Worm (Caenorhabditis elegans) whole organism, midembryonic: ENCODE data around the gene egl-20.

Source experiments
- T22C8.4 ChIP-seq: fragments of 200-800 bp; sonication (Bioruptor generic); IDR thresholded peaks from 2 replicates; pipeline ENCODE4 v1.3.6; 2022; ENCODE audit warnings: missing genetic modification characterization, missing compliant biosample characterization
- cog-1 ChIP-seq: sonication (generic microtip); optimal IDR thresholded peaks from 2 replicates; lab custom pipeline; 2016; ENCODE audit warnings: missing genetic modification characterization, missing compliant biosample characterization
- flt-1 ChIP-seq: fragments of 200-800 bp; sonication (Bioruptor generic); IDR thresholded peaks from 2 replicates; pipeline ENCODE4 v1.3.6; 2022; ENCODE audit warnings: missing genetic modification characterization, missing compliant biosample characterization
- klf-2 ChIP-seq: fragments of 200-800 bp; sonication (Bioruptor generic); conservative IDR thresholded peaks from 2 replicates; pipeline ENCODE4 v1.3.6; 2022; ENCODE audit warnings: missing genetic modification reagents, missing genetic modification characterization, missing compliant biosample characterization
- med-1 ChIP-seq: sonication (generic microtip); optimal IDR thresholded peaks from 2 replicates; lab custom pipeline; 2017; ENCODE audit warnings: missing genetic modification characterization, mild to moderate bottlenecking, missing compliant biosample characterization, antibody characterized with exemption, missing genetic modification reagents; ENCODE audit not compliant: insufficient read depth
- ref-1 ChIP-seq: fragments of 200-800 bp; sonication (Bioruptor generic); conservative IDR thresholded peaks from 2 replicates; pipeline ENCODE4 v1.3.6; 2022; ENCODE audit warnings: missing genetic modification reagents, missing genetic modification characterization, missing compliant biosample characterization
- tab-1 ChIP-seq: fragments of 200-800 bp; sonication (Bioruptor generic); IDR thresholded peaks from 2 replicates; pipeline ENCODE4 v1.3.6; 2022; ENCODE audit warnings: missing genetic modification characterization, missing compliant biosample characterization
- ztf-23 ChIP-seq: fragments of 200-800 bp; sonication (Bioruptor generic); IDR thresholded peaks from 2 replicates; pipeline ENCODE4 v1.3.6; 2022; ENCODE audit warnings: missing genetic modification reagents, missing genetic modification characterization, missing compliant biosample characterization
- ztf-29 ChIP-seq: fragments of 200-800 bp; sonication (Bioruptor generic); IDR thresholded peaks from 2 replicates; pipeline ENCODE4 v1.3.6; 2022; ENCODE audit warnings: missing genetic modification reagents, missing genetic modification characterization, missing compliant biosample characterization

The egl-20 gene

DNA sequence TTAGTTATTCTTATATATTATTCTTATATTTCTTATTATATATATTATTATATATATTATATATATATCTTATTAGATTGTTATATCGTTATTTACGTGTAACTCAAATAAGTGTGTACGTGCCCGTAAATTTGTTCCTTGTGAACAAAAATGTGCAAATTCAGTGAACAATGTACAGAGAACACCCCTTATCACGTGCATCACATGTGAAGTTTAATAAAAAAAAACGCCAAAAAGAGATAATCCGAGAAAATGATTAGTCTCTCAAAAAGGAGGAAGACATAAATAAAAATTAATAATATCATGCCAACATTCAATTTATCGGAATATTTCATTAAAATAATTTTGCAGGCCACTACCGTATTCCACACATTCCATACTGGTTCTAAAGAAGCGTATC is 15.7 kb downstream of the egl-20 start:
- no peak for TF ChIP-seq klf-2 (GFP tag; lab: Robert Waterston, UW)

DNA sequence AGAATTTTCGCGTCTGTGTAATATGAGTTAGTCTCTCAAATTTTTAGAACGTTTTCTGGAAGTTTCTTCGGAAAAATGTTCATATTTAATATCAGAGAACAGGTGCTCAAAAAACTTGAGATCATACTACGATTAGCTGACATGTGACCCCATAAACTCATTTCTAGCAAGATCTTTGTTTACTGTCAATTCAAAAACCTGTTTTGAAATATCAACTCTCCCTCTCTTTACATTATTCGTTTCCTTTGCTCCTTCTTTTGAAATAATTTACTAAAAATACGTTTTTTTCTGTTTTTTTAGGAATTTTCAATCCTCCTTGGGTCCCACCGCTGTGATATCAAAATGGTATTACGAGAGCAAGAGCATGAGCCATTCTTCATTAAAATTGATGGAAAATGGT is 16.2 kb downstream of the egl-20 start, which contains the start of gene fat-4:
TSS of gene fat-4 (plus strand) at position 301 of the 400 bp plus-strand sequence.
- no peak for TF ChIP-seq flt-1 (GFP tag; lab: Robert Waterston, UW)
- no peak for TF ChIP-seq klf-2 (GFP tag; lab: Robert Waterston, UW)
- no peak for TF ChIP-seq ref-1 (GFP tag; lab: Robert Waterston, UW)
- TF ChIP-seq ztf-29, result no peak
- TF ChIP-seq ztf-23 (GFP tag; lab: Robert Waterston, UW), result no peak
- TF ChIP-seq cog-1 (tag; lab: Kevin White, UChicago), result no peak
- no peak for TF ChIP-seq tab-1 (GFP tag; lab: Robert Waterston, UW)
- no peak for TF ChIP-seq T22C8.4 (GFP tag; lab: Robert Waterston, UW)
- no peak for TF ChIP-seq med-1

DNA sequence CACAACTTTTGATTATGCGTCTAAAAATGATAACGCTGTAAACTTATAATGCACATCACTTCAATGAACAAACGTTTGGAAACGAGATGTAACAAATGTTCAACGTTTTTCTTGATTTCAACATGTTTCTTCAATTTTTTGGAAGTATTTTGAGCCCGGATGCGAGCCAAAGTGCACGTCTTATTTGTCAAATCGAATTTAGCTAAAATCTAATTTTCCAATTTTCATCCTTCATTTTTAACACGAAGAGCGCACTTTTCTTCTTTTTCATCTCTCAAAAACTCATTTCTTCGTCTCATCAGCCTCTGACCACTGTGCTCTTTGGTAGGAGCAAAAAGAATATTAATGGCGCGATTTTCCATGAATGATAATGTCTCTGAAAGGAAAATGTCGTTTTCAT is 17.0 kb downstream of the egl-20 start:
- TF ChIP-seq ztf-23 (GFP tag; lab: Robert Waterston, UW), result no peak
- TF ChIP-seq klf-2 (GFP tag; lab: Robert Waterston, UW), result no peak
- no peak for TF ChIP-seq tab-1 (GFP tag; lab: Robert Waterston, UW)
- TF ChIP-seq cog-1 (tag; lab: Kevin White, UChicago), result no peak
- no peak for TF ChIP-seq T22C8.4 (GFP tag; lab: Robert Waterston, UW)
- TF ChIP-seq med-1, result no peak
- no peak for TF ChIP-seq flt-1 (GFP tag; lab: Robert Waterston, UW)
- no peak for TF ChIP-seq ztf-29
- TF ChIP-seq ref-1 (GFP tag; lab: Robert Waterston, UW), result no peak

DNA sequence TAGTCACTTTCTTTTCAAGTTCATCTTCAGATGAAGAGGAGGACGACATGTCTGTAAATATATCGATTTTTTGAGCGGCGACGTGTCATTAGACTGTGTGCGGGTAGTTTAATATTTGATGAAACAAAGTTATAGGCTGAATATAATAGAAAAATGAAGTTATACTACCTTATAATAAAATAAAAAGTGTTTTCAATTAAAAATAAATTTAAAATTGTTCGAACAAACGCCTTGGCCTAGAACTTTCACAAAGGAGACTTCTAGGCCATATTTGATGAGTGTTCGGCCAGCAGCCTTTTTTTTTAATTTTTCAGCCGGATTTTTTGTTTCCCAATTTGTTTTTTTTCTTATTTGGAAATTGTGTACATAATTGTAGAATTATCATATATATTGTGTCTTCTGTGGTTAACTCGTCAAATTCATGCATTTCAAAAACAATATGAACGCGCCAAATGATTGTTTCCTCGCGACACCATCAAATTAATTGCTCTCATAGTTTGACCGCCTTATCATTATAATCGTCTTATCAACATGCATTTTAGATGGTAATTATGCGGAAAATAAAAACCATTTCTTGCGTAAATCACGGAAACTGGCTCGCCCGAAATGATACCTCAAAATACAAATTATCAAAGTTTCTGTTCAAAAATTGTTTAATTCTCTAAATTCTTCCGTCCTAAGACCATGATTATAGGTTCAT is 17.9 kb downstream of the egl-20 start, which contains the start of gene T13F2.2:
TSS of gene T13F2.2 (minus strand) at position 51 of the 700 bp plus-strand sequence.
- TF ChIP-seq cog-1 (tag; lab: Kevin White, UChicago), result no peak
- TF ChIP-seq tab-1 (GFP tag; lab: Robert Waterston, UW), result no peak
- no peak for TF ChIP-seq ztf-23 (GFP tag; lab: Robert Waterston, UW)
- TF ChIP-seq med-1, result no peak
- no peak for TF ChIP-seq klf-2 (GFP tag; lab: Robert Waterston, UW)
- TF ChIP-seq flt-1 (GFP tag; lab: Robert Waterston, UW), result no peak
- TF ChIP-seq T22C8.4 (GFP tag; lab: Robert Waterston, UW), result no peak
- no peak for TF ChIP-seq ztf-29
- TF ChIP-seq ref-1 (GFP tag; lab: Robert Waterston, UW), result no peak

DNA sequence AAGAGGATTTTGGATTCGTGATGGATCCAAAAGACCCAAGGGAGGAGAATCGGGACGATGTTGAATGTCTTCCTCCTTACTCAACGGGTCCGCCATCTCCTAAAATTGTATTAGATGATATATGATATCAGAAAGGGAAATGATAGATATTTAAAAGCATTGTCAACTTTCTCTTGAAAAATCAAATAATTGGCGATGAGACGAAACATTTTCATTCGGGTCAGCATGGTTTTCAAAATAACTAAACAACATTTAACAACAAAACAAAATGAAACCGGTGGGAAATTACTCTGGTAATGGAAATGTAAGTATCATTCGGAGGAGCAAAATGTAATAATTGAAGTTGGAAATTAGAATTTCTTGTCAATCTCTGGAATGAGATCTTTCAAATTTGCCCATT is 18.8 kb downstream of the egl-20 start, which contains the start of gene pis-1:
TSS of gene pis-1 (minus strand) at position 101 of the 400 bp plus-strand sequence.
- TF ChIP-seq cog-1 (tag; lab: Kevin White, UChicago) (no peak), T22C8.4 (GFP tag; lab: Robert Waterston, UW) (no peak), flt-1 (GFP tag; lab: Robert Waterston, UW) (no peak), ztf-23 (GFP tag; lab: Robert Waterston, UW) (no peak), med-1 (no peak), tab-1 (GFP tag; lab: Robert Waterston, UW) (no peak)

DNA sequence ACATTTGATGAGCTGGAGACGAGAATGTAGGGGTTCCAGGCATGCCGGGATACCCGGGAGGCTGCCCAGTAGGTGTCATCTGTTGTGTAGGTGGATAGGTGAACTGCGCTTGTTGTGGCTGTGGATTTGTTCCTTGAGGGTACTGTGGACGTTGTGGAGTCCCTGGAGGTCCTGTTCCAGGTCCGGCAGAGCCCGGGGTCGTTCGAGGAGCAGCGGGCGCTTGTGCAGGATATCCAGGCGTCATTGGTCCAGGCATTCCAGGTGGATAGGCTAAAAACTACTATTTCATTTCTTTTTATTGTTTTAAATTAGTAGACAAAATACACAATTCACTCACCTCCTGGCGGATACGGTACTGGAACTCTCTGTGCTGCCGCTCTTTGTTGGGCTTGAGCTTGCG is 20.1 kb downstream of the egl-20 start:
- TF ChIP-seq ztf-29, result no peak
- no peak for TF ChIP-seq flt-1 (GFP tag; lab: Robert Waterston, UW)
- TF ChIP-seq cog-1 (tag; lab: Kevin White, UChicago), result no peak
- TF ChIP-seq med-1, result no peak
- TF ChIP-seq ztf-23 (GFP tag; lab: Robert Waterston, UW), result no peak
- no peak for TF ChIP-seq T22C8.4 (GFP tag; lab: Robert Waterston, UW)

DNA sequence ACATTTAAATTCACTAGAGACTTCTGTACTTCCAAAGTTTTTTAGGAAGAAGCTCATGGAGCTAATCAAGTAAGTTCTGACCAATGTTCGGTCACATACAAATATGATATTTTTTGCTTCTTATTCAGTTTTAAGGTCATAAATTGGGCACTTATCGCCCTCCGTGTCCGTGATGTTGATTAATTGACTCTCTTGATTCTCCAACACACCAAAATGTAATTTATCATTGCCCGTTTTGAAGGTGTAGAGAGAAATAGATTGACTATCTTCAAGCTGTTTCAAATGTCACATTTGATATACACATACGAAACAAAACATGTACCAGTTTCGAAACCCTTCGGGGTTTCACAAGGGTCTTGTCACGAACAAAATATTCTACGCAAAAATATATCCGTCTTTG is 24.6 kb downstream of the egl-20 start:
- no peak for TF ChIP-seq klf-2 (GFP tag; lab: Robert Waterston, UW)
- TF ChIP-seq tab-1 (GFP tag; lab: Robert Waterston, UW), result no peak
- no peak for TF ChIP-seq med-1

DNA sequence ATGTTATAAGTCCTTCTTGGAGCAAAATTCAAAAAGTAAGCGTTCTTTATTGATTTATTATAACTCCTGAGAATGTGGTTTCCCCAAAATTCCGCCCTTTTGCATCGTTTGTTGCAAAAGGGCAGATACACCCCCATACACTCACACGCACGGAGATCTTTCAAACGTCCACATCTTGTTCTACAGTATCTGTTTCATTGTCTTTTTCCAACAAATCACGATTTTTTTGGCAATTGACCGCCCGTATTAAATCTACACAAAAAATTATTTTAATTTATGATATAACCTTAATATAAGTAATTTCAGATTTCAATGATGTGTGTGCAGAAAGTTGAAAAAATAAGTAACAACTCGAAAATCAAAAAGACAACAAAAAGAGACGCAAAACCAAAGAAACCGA is 25.8 kb downstream of the egl-20 start, which contains the start of gene T13F2.4:
TSS of gene T13F2.4 (plus strand) at position 301 of the 400 bp plus-strand sequence.
- TF ChIP-seq flt-1 (GFP tag; lab: Robert Waterston, UW) (no peak), cog-1 (tag; lab: Kevin White, UChicago) (no peak), T22C8.4 (GFP tag; lab: Robert Waterston, UW) (no peak), tab-1 (GFP tag; lab: Robert Waterston, UW) (no peak), klf-2 (GFP tag; lab: Robert Waterston, UW) (no peak), ref-1 (GFP tag; lab: Robert Waterston, UW) (no peak), ztf-23 (GFP tag; lab: Robert Waterston, UW) (no peak)

DNA sequence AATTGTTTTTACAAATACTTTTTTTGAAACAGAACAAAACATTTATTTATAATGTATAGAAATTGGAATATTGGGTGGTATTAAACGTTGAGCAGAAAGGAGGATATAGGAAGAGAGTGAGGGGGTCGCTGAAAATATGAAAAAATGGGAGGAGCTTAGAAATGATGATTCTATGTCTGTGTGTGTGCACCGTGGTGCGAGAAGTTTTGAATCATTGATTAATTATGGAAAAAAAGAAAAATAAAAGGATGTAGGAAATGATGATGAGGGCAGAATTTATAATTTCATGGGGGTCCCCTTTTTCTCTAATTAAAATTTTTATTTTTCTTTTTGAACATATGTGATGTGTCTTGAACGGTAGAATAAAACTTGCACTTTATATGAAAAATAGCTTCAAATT is 30.6 kb downstream of the egl-20 start, which contains the start of gene sre-4:
TSS of gene sre-4 (minus strand) at position 101 of the 400 bp plus-strand sequence.
- no peak for TF ChIP-seq klf-2 (GFP tag; lab: Robert Waterston, UW)
- TF ChIP-seq flt-1 (GFP tag; lab: Robert Waterston, UW), result no peak
- TF ChIP-seq ref-1 (GFP tag; lab: Robert Waterston, UW), result no peak
- no peak for TF ChIP-seq med-1
- no peak for TF ChIP-seq ztf-29
- TF ChIP-seq T22C8.4 (GFP tag; lab: Robert Waterston, UW), result no peak
- no peak for TF ChIP-seq cog-1 (tag; lab: Kevin White, UChicago)
- TF ChIP-seq ztf-23 (GFP tag; lab: Robert Waterston, UW), result no peak
- no peak for TF ChIP-seq tab-1 (GFP tag; lab: Robert Waterston, UW)

DNA sequence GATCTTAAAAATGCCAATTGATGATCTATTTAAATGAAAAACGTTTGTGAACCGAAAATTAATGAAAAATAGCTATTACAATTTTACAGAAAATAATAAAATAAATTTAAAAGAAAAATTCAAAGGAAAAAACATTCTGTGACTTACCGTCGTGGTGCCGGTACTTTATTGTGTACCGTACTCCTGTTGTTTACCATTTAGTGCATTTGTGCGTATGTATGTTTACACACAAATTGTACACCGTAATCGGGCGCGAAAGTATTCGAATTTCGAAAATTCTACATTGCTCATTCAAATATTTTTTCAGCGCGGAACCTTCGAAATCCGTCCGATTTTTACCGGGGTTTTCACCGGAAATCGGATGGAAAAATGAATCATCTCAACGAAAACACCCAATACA is 37.3 kb downstream of the egl-20 start, which contains the start of gene T13F2.6:
TSS of gene T13F2.6 (plus strand) at position 306 of the 400 bp plus-strand sequence.
- TF ChIP-seq ref-1 (GFP tag; lab: Robert Waterston, UW) (no peak), med-1 (no peak), T22C8.4 (GFP tag; lab: Robert Waterston, UW) (no peak), klf-2 (GFP tag; lab: Robert Waterston, UW) (no peak), ztf-23 (GFP tag; lab: Robert Waterston, UW) (no peak), flt-1 (GFP tag; lab: Robert Waterston, UW) (no peak), ztf-29 (no peak)
